Fruit fly (Drosophila melanogaster) whole organism, embryonic: Measurements from ENCODE around the gene Nelf-E.

Experiments used
- CG10267 ChIP-seq: fragments of 200-800 bp; sonication (Bioruptor generic); optimal IDR thresholded peaks from 2 replicates; lab custom pipeline; 2018; ENCODE audit warnings: missing biosample characterization, mild to moderate bottlenecking, missing genetic modification characterization, moderate library complexity
- CG15011 ChIP-seq: fragments of 200-800 bp; sonication (Bioruptor generic); optimal IDR thresholded peaks from 3 replicates; lab custom pipeline; 2018; ENCODE audit warnings: missing biosample characterization, mild to moderate bottlenecking, missing genetic modification characterization
- CG15269 ChIP-seq: fragments of 200-800 bp; sonication (Bioruptor generic); optimal IDR thresholded peaks from 2 replicates; lab custom pipeline; 2018; ENCODE audit warnings: missing biosample characterization, mild to moderate bottlenecking, missing genetic modification characterization, moderate library complexity
- CG6854 ChIP-seq: fragments of 200-800 bp; sonication (Bioruptor generic); optimal IDR thresholded peaks from 3 replicates; lab custom pipeline; 2017; ENCODE audit warnings: missing biosample characterization, mild to moderate bottlenecking, missing genetic modification characterization
- Jarid2 ChIP-seq: fragments of 200-800 bp; sonication (Bioruptor generic); optimal IDR thresholded peaks from 3 replicates; lab custom pipeline; 2017; ENCODE audit warnings: mild to moderate bottlenecking, missing biosample characterization, missing genetic modification reagents, missing genetic modification characterization
- chinmo ChIP-seq: fragments of 200-800 bp; sonication (Bioruptor generic); IDR thresholded peaks from 4 replicates; pipeline ENCODE4 v1.3.6; 2022; ENCODE audit warnings: missing biosample characterization, missing genetic modification characterization; ENCODE audit not compliant: partially characterized antibody
- kay ChIP-seq: fragments of 200-800 bp; sonication (Bioruptor generic); optimal IDR thresholded peaks from 2 replicates; lab custom pipeline; 2016; ENCODE audit warnings: missing biosample characterization, missing genetic modification characterization
- nmo ChIP-seq: fragments of 200-800 bp; sonication (Bioruptor generic); optimal IDR thresholded peaks from 2 replicates; lab custom pipeline; 2018; ENCODE audit warnings: missing biosample characterization, mild to moderate bottlenecking, missing genetic modification characterization, moderate library complexity
- ssp ChIP-seq: fragments of 200-800 bp; sonication (Bioruptor generic); IDR thresholded peaks from 2 replicates; pipeline ENCODE4 v1.3.6; 2022; ENCODE audit warnings: missing biosample characterization, missing genetic modification characterization
- tin ChIP-seq: fragments of 200-800 bp; sonication (Bioruptor generic); optimal IDR thresholded peaks from 3 replicates; lab custom pipeline; 2016; ENCODE audit warnings: missing biosample characterization, missing genetic modification characterization

- no peak for TF ChIP-seq kay (GFP tag; lab: Kevin White, UChicago)
- TF ChIP-seq CG6854 (GFP tag; lab: Kevin White, UChicago), result no peak
- TF ChIP-seq CG15011 (GFP tag; lab: Kevin White, UChicago), result no peak
- peak; percentile 41 for TF ChIP-seq CG15269 (tag; lab: Kevin White, UChicago)
- 0 out of 4 replicates have a peak, but pooled peaks have one; percentile 37 for TF ChIP-seq chinmo (GFP tag; lab: Robert Waterston, UW)
- peak; percentile 61 for TF ChIP-seq nmo (GFP tag; lab: Kevin White, UChicago)
- TF ChIP-seq ssp (GFP tag; lab: Robert Waterston, UW), result no peak
- TF ChIP-seq CG10267 (tag; lab: Kevin White, UChicago), result peak; percentile 49
- TF ChIP-seq Jarid2 (GFP tag; lab: Kevin White, UChicago), result no peak
- no peak for TF ChIP-seq tin (GFP tag; lab: Kevin White, UChicago)
These were observed 3.4 kb upstream of the Nelf-E start, which contains the start of the genes CG5989 and CG6282 for dm6 chr3L:8603880-8604692.
